Worm (Caenorhabditis elegans) whole organism, dauer: ENCODE results near the gene ehbp-1.

Experiments
- unc-62 ChIP-seq: sonication (generic microtip); optimal IDR thresholded peaks from 2 replicates; lab custom pipeline; 2017; ENCODE audit warnings: missing biosample characterization, missing genetic modification reagents, missing genetic modification characterization

Gene ehbp-1

ce11 chrV:9534621-9535020 lies 15.8 kb upstream of the ehbp-1 start, which contains the start of gene tag-329:
Gene tag-329, plus strand, starts transcription at chrV:9534921.
- TF ChIP-seq unc-62 (GFP tag; lab: Kevin White, UChicago): no peak

ce11 chrV:9536505-9536904 lies 13.9 kb upstream of the ehbp-1 start, which contains the start of gene C50F4.4:
Gene C50F4.4, plus strand, starts transcription at chrV:9536771.
- no peak for TF ChIP-seq unc-62 (GFP tag; lab: Kevin White, UChicago)

- TF ChIP-seq unc-62 (GFP tag; lab: Kevin White, UChicago): no peak
Observed at ce11 chrV:9539638-9540037, 10.8 kb upstream of the ehbp-1 start, which contains the start of gene C50F4.12. Gene C50F4.12, minus strand, starts transcription at chrV:9539738.

- no peak for TF ChIP-seq unc-62 (GFP tag; lab: Kevin White, UChicago)
Observed at ce11 chrV:9541506-9541905, 8.9 kb upstream of the ehbp-1 start, which contains the start of gene C50F4.16. Gene C50F4.16, minus strand, starts transcription at chrV:9541606.

- TF ChIP-seq unc-62 (GFP tag; lab: Kevin White, UChicago): no peak
Observed at ce11 chrV:9544176-9544632, 6.2 kb upstream of the ehbp-1 start, which contains the start of gene mdf-1. Gene mdf-1, minus strand, starts transcription at chrV:9544226.

- no peak for TF ChIP-seq unc-62 (GFP tag; lab: Kevin White, UChicago)
Observed at ce11 chrV:9545238-9545709, 5.2 kb upstream of the ehbp-1 start, which contains the start of the genes his-35 and his-41. Gene his-35, minus strand, starts transcription at chrV:9545288. Gene his-41, plus strand, starts transcription at chrV:9545536.

- TF ChIP-seq unc-62 (GFP tag; lab: Kevin White, UChicago): no peak
Observed at ce11 chrV:9546042-9546581, 4.3 kb upstream of the ehbp-1 start, which contains the start of gene C50F4.6. Gene C50F4.6, plus strand, starts transcription at chrV:9546092.

ce11 chrV:9546860-9547269 lies 3.6 kb upstream of the ehbp-1 start, which contains the start of gene his-37:
Gene his-37, plus strand, starts transcription at chrV:9547105.
- no peak for TF ChIP-seq unc-62 (GFP tag; lab: Kevin White, UChicago)

- TF ChIP-seq unc-62 (GFP tag; lab: Kevin White, UChicago): no peak
Observed at ce11 chrV:9549459-9549858, 985 bp upstream of the ehbp-1 start, which contains the start of gene nstp-10. Gene nstp-10, minus strand, starts transcription at chrV:9549836.

- TF ChIP-seq unc-62 (GFP tag; lab: Kevin White, UChicago): no peak
Observed at ce11 chrV:9556668-9557067, 6.2 kb downstream of the ehbp-1 start.

- TF ChIP-seq unc-62 (GFP tag; lab: Kevin White, UChicago): no peak
Observed at ce11 chrV:9561624-9562179, 11.3 kb downstream of the ehbp-1 start, which contains the start of gene rgef-1. Gene rgef-1, minus strand, starts transcription at chrV:9561674.

- TF ChIP-seq unc-62 (GFP tag; lab: Kevin White, UChicago): no peak
Observed at ce11 chrV:9563585-9563984, 13.1 kb downstream of the ehbp-1 start.

- TF ChIP-seq unc-62 (GFP tag; lab: Kevin White, UChicago): no peak
Observed at ce11 chrV:9568707-9569106, 18.3 kb downstream of the ehbp-1 start, which contains the start of gene F25B3.4. Gene F25B3.4, minus strand, starts transcription at chrV:9568807.

ce11 chrV:9570197-9570596 lies 19.8 kb downstream of the ehbp-1 start, which contains the start of gene F25B3.5:
Gene F25B3.5, minus strand, starts transcription at chrV:9570297.
- no peak for TF ChIP-seq unc-62 (GFP tag; lab: Kevin White, UChicago)

ce11 chrV:9571056-9571455 lies 20.6 kb downstream of the ehbp-1 start:
- no peak for TF ChIP-seq unc-62 (GFP tag; lab: Kevin White, UChicago)

ce11 chrV:9571673-9572072 lies 21.2 kb downstream of the ehbp-1 start:
- TF ChIP-seq unc-62 (GFP tag; lab: Kevin White, UChicago): no peak
